Fruit fly (Drosophila melanogaster) whole organism, embryonic: ENCODE measurements around the gene ZnT35C.

Experiments used
- Blimp-1 ChIP-seq: fragments of 200-800 bp; sonication (Bioruptor generic); optimal IDR thresholded peaks from 3 replicates; lab custom pipeline; 2018; ENCODE audit warnings: missing biosample characterization, missing genetic modification characterization, mild to moderate bottlenecking, moderate library complexity, missing genetic modification reagents
- CG10431 ChIP-seq: fragments of 200-800 bp; sonication (Bioruptor generic); optimal IDR thresholded peaks from 3 replicates; lab custom pipeline; 2018; ENCODE audit warnings: missing biosample characterization, mild to moderate bottlenecking, missing genetic modification characterization
- CG10654 ChIP-seq: fragments of 200-800 bp; sonication (Bioruptor generic); optimal IDR thresholded peaks from 2 replicates; lab custom pipeline; 2016; ENCODE audit warnings: missing biosample characterization, missing genetic modification characterization
- CG12391 ChIP-seq: fragments of 200-800 bp; sonication (Bioruptor generic); optimal IDR thresholded peaks from 3 replicates; lab custom pipeline; 2018; ENCODE audit warnings: missing biosample characterization, mild to moderate bottlenecking, missing genetic modification characterization, moderate library complexity
- CG12769 ChIP-seq: fragments of 200-800 bp; sonication (Bioruptor generic); optimal IDR thresholded peaks from 2 replicates; lab custom pipeline; 2019; ENCODE audit warnings: missing biosample characterization, mild to moderate bottlenecking, missing genetic modification characterization, moderate library complexity
- CG13287 ChIP-seq: fragments of 200-800 bp; sonication (Bioruptor generic); IDR thresholded peaks from 2 replicates; pipeline ENCODE4 v1.3.6; 2022; ENCODE audit warnings: missing biosample characterization, missing genetic modification characterization; ENCODE audit not compliant: partially characterized antibody
- CG14965 ChIP-seq: fragments of 200-800 bp; sonication (Bioruptor generic); optimal IDR thresholded peaks from 2 replicates; lab custom pipeline; 2016; ENCODE audit warnings: missing biosample characterization, missing genetic modification characterization, borderline replicate concordance
- CG15601 ChIP-seq: fragments of 200-800 bp; sonication (Bioruptor generic); optimal IDR thresholded peaks from 3 replicates; lab custom pipeline; 2019; ENCODE audit warnings: missing biosample characterization, mild to moderate bottlenecking, missing genetic modification characterization, moderate library complexity
- CG18011 ChIP-seq: fragments of 200-800 bp; sonication (Bioruptor generic); optimal IDR thresholded peaks from 2 replicates; lab custom pipeline; 2017; ENCODE audit warnings: missing biosample characterization, missing genetic modification characterization, mild to moderate bottlenecking, moderate library complexity, missing genotype
- CG30403 ChIP-seq: fragments of 200-800 bp; sonication (Bioruptor generic); optimal IDR thresholded peaks from 3 replicates; lab custom pipeline; 2016; ENCODE audit warnings: missing biosample characterization, missing genetic modification characterization
- CG3163 ChIP-seq: fragments of 200-800 bp; sonication (Bioruptor generic); optimal IDR thresholded peaks from 3 replicates; lab custom pipeline; 2016; ENCODE audit warnings: missing biosample characterization, missing genetic modification characterization
- CG32772 ChIP-seq: fragments of 200-800 bp; sonication (Bioruptor generic); IDR thresholded peaks from 2 replicates; pipeline ENCODE4 v1.3.6; 2022; ENCODE audit warnings: missing biosample characterization, missing genetic modification characterization
- CG7963 ChIP-seq: fragments of 200-800 bp; sonication (Bioruptor generic); IDR thresholded peaks from 3 replicates; pipeline ENCODE4 v1.3.6; 2022; ENCODE audit warnings: missing biosample characterization, missing genetic modification characterization; ENCODE audit not compliant: partially characterized antibody
- CG9817 ChIP-seq: fragments of 200-800 bp; sonication (Bioruptor generic); optimal IDR thresholded peaks from 2 replicates; lab custom pipeline; 2018; ENCODE audit warnings: missing biosample characterization, mild to moderate bottlenecking, missing genetic modification characterization, moderate library complexity
- Deaf1 ChIP-seq: fragments of 200-800 bp; optimal IDR thresholded peaks from 3 replicates; lab custom pipeline; 2019; ENCODE audit warnings: missing biosample characterization, mild to moderate bottlenecking, missing genetic modification characterization, moderate library complexity
- Dfd ChIP-seq, 2 experiments: fragments of >200 bp; optimal IDR thresholded peaks; 2 replicates each; lab custom pipeline; 2017; ENCODE audit warnings: missing biosample characterization in 2 of 2, missing genetic modification characterization in 2 of 2
- Elba2 ChIP-seq: fragments of 200-800 bp; sonication (Bioruptor generic); optimal IDR thresholded peaks from 3 replicates; lab custom pipeline; 2016; ENCODE audit warnings: missing biosample characterization, missing genetic modification characterization
- Gsc ChIP-seq: fragments of 200-800 bp; sonication (Bioruptor generic); IDR thresholded peaks from 2 replicates; pipeline ENCODE4 v1.3.6; 2022; ENCODE audit warnings: missing biosample characterization, missing genetic modification characterization
- HHEX ChIP-seq: fragments of 200-800 bp; sonication (Bioruptor generic); optimal IDR thresholded peaks from 3 replicates; lab custom pipeline; 2017; ENCODE audit warnings: missing biosample characterization, mild to moderate bottlenecking, missing genetic modification characterization, missing genetic modification reagents
- Hr3 ChIP-seq: fragments of 200-800 bp; sonication (Bioruptor generic); optimal IDR thresholded peaks from 3 replicates; lab custom pipeline; 2016; ENCODE audit warnings: missing biosample characterization, missing genetic modification characterization
- Hr51 ChIP-seq, 2 experiments: fragments of 200-800 bp; sonication (Bioruptor generic); optimal IDR thresholded peaks; 2 replicates in 1 of 2; 3 replicates in 1 of 2; lab custom pipeline; 2016 to 2018; ENCODE audit warnings: missing biosample characterization in 2 of 2, missing genetic modification characterization in 2 of 2, mild to moderate bottlenecking in 1 of 2, moderate library complexity in 1 of 2
- Oaz ChIP-seq: fragments of 200-800 bp; sonication (Bioruptor generic); IDR thresholded peaks from 2 replicates; pipeline ENCODE4 v1.3.6; 2022; ENCODE audit warnings: missing biosample characterization, missing genetic modification characterization
- Opbp ChIP-seq: fragments of 200-800 bp; sonication (Bioruptor generic); IDR thresholded peaks from 3 replicates; pipeline ENCODE4 v1.3.6; 2022; ENCODE audit warnings: missing biosample characterization, missing genetic modification characterization; ENCODE audit not compliant: partially characterized antibody
- Pdp1 ChIP-seq, 2 experiments: fragments of 200-800 bp; sonication (Bioruptor generic); optimal IDR thresholded peaks; 3 replicates each; lab custom pipeline; 2016; ENCODE audit warnings: missing biosample characterization in 2 of 2, missing genetic modification characterization in 2 of 2, mild to moderate bottlenecking in 1 of 2, moderate library complexity in 1 of 2
- Rfx ChIP-seq: fragments of 200-800 bp; sonication (Bioruptor generic); IDR thresholded peaks from 2 replicates; pipeline ENCODE4 v1.3.6; 2022; ENCODE audit warnings: missing biosample characterization, missing genetic modification characterization
- Side ChIP-seq: fragments of 200-800 bp; sonication (Bioruptor generic); optimal IDR thresholded peaks from 2 replicates; lab custom pipeline; 2016; ENCODE audit warnings: missing biosample characterization, missing genetic modification characterization
- Six4 ChIP-seq: fragments of 200-800 bp; sonication (Bioruptor generic); optimal IDR thresholded peaks from 2 replicates; lab custom pipeline; 2016; ENCODE audit warnings: missing biosample characterization, missing genetic modification characterization
- Taf1 ChIP-seq: fragments of 200-800 bp; sonication (Bioruptor generic); IDR thresholded peaks from 2 replicates; pipeline ENCODE4 v1.3.6; 2022; ENCODE audit warnings: missing biosample characterization, missing genetic modification characterization
- Usf ChIP-seq: fragments of 200-800 bp; sonication (Bioruptor generic); optimal IDR thresholded peaks from 2 replicates; lab custom pipeline; 2017; ENCODE audit warnings: missing genotype, missing biosample characterization, missing genetic modification characterization
- Xrp1 ChIP-seq: fragments of 200-800 bp; sonication (Bioruptor generic); IDR thresholded peaks from 2 replicates; pipeline ENCODE4 v1.3.6; 2022; ENCODE audit warnings: missing biosample characterization, missing genetic modification characterization
- aop ChIP-seq: fragments of 200-800 bp; sonication (Bioruptor generic); IDR thresholded peaks from 2 replicates; pipeline ENCODE4 v1.3.6; 2022; ENCODE audit warnings: missing biosample characterization, missing genetic modification characterization
- bigmax ChIP-seq: fragments of 200-800 bp; sonication (Bioruptor generic); optimal IDR thresholded peaks from 2 replicates; lab custom pipeline; 2018; ENCODE audit warnings: missing biosample characterization, mild to moderate bottlenecking, missing genetic modification characterization
- cas ChIP-seq: fragments of 200-800 bp; sonication (Bioruptor generic); IDR thresholded peaks from 2 replicates; pipeline ENCODE4 v1.3.6; 2022; ENCODE audit warnings: missing biosample characterization, missing genetic modification characterization
- corto ChIP-seq: fragments of 200-800 bp; sonication (Bioruptor generic); optimal IDR thresholded peaks from 2 replicates; lab custom pipeline; 2016; ENCODE audit warnings: missing biosample characterization, mild to moderate bottlenecking, missing genetic modification characterization, moderate library complexity
- fd3F ChIP-seq: fragments of 200-800 bp; sonication (Bioruptor generic); optimal IDR thresholded peaks from 2 replicates; lab custom pipeline; 2018; ENCODE audit warnings: missing biosample characterization, mild to moderate bottlenecking, missing genetic modification characterization, moderate library complexity
- fru ChIP-seq: fragments of >200 bp; optimal IDR thresholded peaks from 2 replicates; lab custom pipeline; 2017
- gsb-n ChIP-seq: fragments of 200-800 bp; sonication (Bioruptor generic); optimal IDR thresholded peaks from 3 replicates; lab custom pipeline; 2018; ENCODE audit warnings: missing biosample characterization, mild to moderate bottlenecking, missing genetic modification characterization
- insv ChIP-seq, 2 experiments: fragments of 200-800 bp; sonication (Bioruptor generic); optimal IDR thresholded peaks; 3 replicates each; lab custom pipeline; 2016 to 2018; ENCODE audit warnings: missing biosample characterization in 2 of 2, missing genetic modification characterization in 2 of 2
- klu ChIP-seq: fragments of 200-800 bp; sonication (Bioruptor generic); IDR thresholded peaks from 2 replicates; pipeline ENCODE4 v1.3.6; 2022; ENCODE audit warnings: missing biosample characterization, missing genetic modification characterization
- lola ChIP-seq, 3 experiments: fragments of >200 bp in 2 of 3; fragments of 200-800 bp in 1 of 3; sonication (Bioruptor generic) in 1 of 3; optimal IDR thresholded peaks; 2 replicates each; lab custom pipeline; 2017 to 2019; ENCODE audit warnings: missing biosample characterization in 3 of 3, missing genetic modification characterization in 3 of 3, mild to moderate bottlenecking in 1 of 3, moderate library complexity in 1 of 3
- lov ChIP-seq, 2 experiments: fragments of 200-800 bp in 1 of 2; fragments of >200 bp in 1 of 2; sonication (Bioruptor generic) in 1 of 2; IDR thresholded peaks in 1 of 2; optimal IDR thresholded peaks in 1 of 2; 2 replicates in 1 of 2; 3 replicates in 1 of 2; pipeline versions ENCODE4 v1.3.6 to Lab custom; 2017 to 2022; ENCODE audit warnings: missing biosample characterization in 1 of 2, missing genetic modification characterization in 1 of 2
- otp ChIP-seq: fragments of 200-800 bp; sonication (Bioruptor generic); IDR thresholded peaks from 3 replicates; pipeline ENCODE4, ENCODE4 v1.3.6; 2022; ENCODE audit warnings: missing biosample characterization, missing genetic modification characterization
- tna ChIP-seq: fragments of 200-800 bp; sonication (Bioruptor generic); IDR thresholded peaks from 2 replicates; pipeline ENCODE4 v1.3.6; 2022; ENCODE audit warnings: missing biosample characterization, missing genetic modification characterization; ENCODE audit not compliant: partially characterized antibody
- ttk ChIP-seq: fragments of 200-800 bp; sonication (Bioruptor generic); IDR thresholded peaks from 2 replicates; pipeline ENCODE4 v2.1.2; 2022; ENCODE audit warnings: missing biosample characterization, missing genetic modification characterization
- unc-4 ChIP-seq: fragments of 200-800 bp; sonication (Bioruptor generic); IDR thresholded peaks from 2 replicates; pipeline ENCODE4 v1.3.6; 2022; ENCODE audit warnings: missing biosample characterization, missing genetic modification characterization; ENCODE audit not compliant: partially characterized antibody
- zen2 ChIP-seq: fragments of 200-800 bp; sonication (Bioruptor generic); IDR thresholded peaks from 3 replicates; pipeline ENCODE4 v1.3.6; 2022; ENCODE audit warnings: missing biosample characterization, missing genetic modification characterization; ENCODE audit not compliant: partially characterized antibody
- zfh1 ChIP-seq: fragments of 200-800 bp; sonication (Bioruptor generic); IDR thresholded peaks from 3 replicates; pipeline ENCODE4 v1.3.6; 2022; ENCODE audit warnings: missing biosample characterization, missing genetic modification characterization

Gene ZnT35C

dm6 chr2L:15271757-15272589, 24.5 kb upstream of the ZnT35C start, which contains the start of gene Cul3 (continued):
- peak; percentile 40 for TF ChIP-seq CG12391 (tag; lab: Kevin White, UChicago)
- TF ChIP-seq CG32772 (GFP tag; lab: Robert Waterston, UW): no peak
- TF ChIP-seq Dfd (GFP tag; optimal IDR thresholded peaks at IDR 0.05; lab: Kevin White, UChicago): no peak
- no peak for TF ChIP-seq Hr51 (GFP tag; optimal IDR thresholded peaks at IDR 0.05; lab: Kevin White, UChicago)
- peak in 1 of 2 experiments; percentile 89 for TF ChIP-seq Pdp1 (GFP tag; optimal IDR thresholded peaks at IDR 0.05; lab: Kevin White, UChicago)
- TF ChIP-seq corto (GFP tag; lab: Kevin White, UChicago): no peak
- no peak for TF ChIP-seq Elba2 (GFP tag; lab: Kevin White, UChicago)
- no peak for TF ChIP-seq fru (lab: Kevin White, UChicago)
- peak; percentile 1 for TF ChIP-seq gsb-n
- peak; percentile 78 for TF ChIP-seq CG13287 (GFP tag; lab: Robert Waterston, UW)
- no peak for TF ChIP-seq CG10431 (GFP tag; lab: Kevin White, UChicago)
- TF ChIP-seq Blimp-1 (GFP tag; lab: Kevin White, UChicago): no peak
- TF ChIP-seq HHEX (GFP tag; lab: Kevin White, UChicago): no peak
- peak; percentile 38 for TF ChIP-seq CG9817 (tag; lab: Kevin White, UChicago)
- TF ChIP-seq Usf (GFP tag; lab: Kevin White, UChicago): no peak
- peak in 1 of 3 experiments; percentile 8 for TF ChIP-seq lola (GFP tag; optimal IDR thresholded peaks at IDR 0.05; lab: Kevin White, UChicago)
- no peak for TF ChIP-seq cas (GFP tag; lab: Robert Waterston, UW)
- peak; percentile 58; the same call in 2 of the 3 replicates for TF ChIP-seq zen2 (GFP tag; lab: Robert Waterston, UW)
- no peak for TF ChIP-seq ttk (GFP tag; lab: Robert Waterston, UW)
- TF ChIP-seq CG7963 (GFP tag; lab: Robert Waterston, UW): peak; percentile 66; the same call in 2 of the 3 replicates
- no peak for TF ChIP-seq CG18011 (GFP tag; lab: Kevin White, UChicago)
- no peak for TF ChIP-seq otp (GFP tag; lab: Robert Waterston, UW)
- no peak for TF ChIP-seq CG3163 (GFP tag; lab: Kevin White, UChicago)
- no peak for TF ChIP-seq CG30403 (GFP tag; lab: Kevin White, UChicago)
- TF ChIP-seq zfh1 (GFP tag; lab: Robert Waterston, UW): 0 out of 3 replicates have a peak, but pooled peaks have one; percentile 3
- TF ChIP-seq Hr3 (GFP tag; lab: Kevin White, UChicago): peak; percentile 20
- no peak for TF ChIP-seq Gsc
- no peak for TF ChIP-seq Six4 (GFP tag; lab: Kevin White, UChicago)
- TF ChIP-seq CG10654 (GFP tag; lab: Kevin White, UChicago): no peak
- TF ChIP-seq insv (GFP tag; optimal IDR thresholded peaks at IDR 0.05; lab: Kevin White, UChicago): no peak
- TF ChIP-seq CG15601 (tag; lab: Kevin White, UChicago): peak; percentile 8
- peak; percentile 72 for TF ChIP-seq unc-4 (GFP tag; lab: Robert Waterston, UW)
- no peak for TF ChIP-seq aop (GFP tag; lab: Robert Waterston, UW)
- TF ChIP-seq Oaz: no peak
- TF ChIP-seq Xrp1 (GFP tag; lab: Robert Waterston, UW): no peak; the same call in 1 of the 2 replicates
- peak; percentile 32; the same call in 1 of the 2 replicates for TF ChIP-seq Rfx (GFP tag; lab: Robert Waterston, UW)
- TF ChIP-seq lov (optimal IDR thresholded peaks at IDR 0.05; lab: Kevin White, UChicago): no peak
- no peak for TF ChIP-seq lov (GFP tag; IDR thresholded peaks at IDR 0.05; lab: Robert Waterston, UW)
- TF ChIP-seq CG14965 (GFP tag; lab: Kevin White, UChicago): no peak
- peak; percentile 85 for TF ChIP-seq Opbp
- TF ChIP-seq fd3F: peak; percentile 19
- no peak for TF ChIP-seq bigmax
- no peak for TF ChIP-seq klu
- TF ChIP-seq tna (GFP tag; lab: Robert Waterston, UW): peak; percentile 36; the same call in 1 of the 2 replicates
- TF ChIP-seq Taf1 (GFP tag; lab: Robert Waterston, UW): no peak
- no peak for TF ChIP-seq Side (GFP tag; lab: Kevin White, UChicago)
- no peak for TF ChIP-seq CG12769 (tag; lab: Kevin White, UChicago)
- TF ChIP-seq Deaf1 (tag; lab: Kevin White, UChicago): no peak
